Fruit fly (Drosophila melanogaster): ENCODE results near the gene gdrd.

- no peak for TF ChIP-seq Gug (GFP tag; IDR thresholded peaks at IDR 0.05)
- TF ChIP-seq CG10631 (GFP tag; optimal IDR thresholded peaks at IDR 0.05), result no peak
- no peak for TF ChIP-seq Smox (GFP tag; optimal IDR thresholded peaks at IDR 0.05)
- TF ChIP-seq CG4318 (GFP tag; optimal IDR thresholded peaks at IDR 0.05), result no peak
- no peak for TF ChIP-seq CG9139 (GFP tag; optimal IDR thresholded peaks at IDR 0.05)
- TF ChIP-seq CG6854 (GFP tag; optimal IDR thresholded peaks at IDR 0.05), result no peak
- TF ChIP-seq OdsH (GFP tag; optimal IDR thresholded peaks at IDR 0.05), result no peak
- no peak for TF ChIP-seq dac (GFP tag; optimal IDR thresholded peaks at IDR 0.05)
- no peak for TF ChIP-seq Sox14 (GFP tag; optimal IDR thresholded peaks at IDR 0.05)
- TF ChIP-seq Eip78C (GFP tag), result no peak
Measured at dm6 chr3L:14712799-14713198, 21.7 kb downstream of the gdrd start.
